Worm (Caenorhabditis elegans): ENCODE data around the gene str-124.

DNA sequence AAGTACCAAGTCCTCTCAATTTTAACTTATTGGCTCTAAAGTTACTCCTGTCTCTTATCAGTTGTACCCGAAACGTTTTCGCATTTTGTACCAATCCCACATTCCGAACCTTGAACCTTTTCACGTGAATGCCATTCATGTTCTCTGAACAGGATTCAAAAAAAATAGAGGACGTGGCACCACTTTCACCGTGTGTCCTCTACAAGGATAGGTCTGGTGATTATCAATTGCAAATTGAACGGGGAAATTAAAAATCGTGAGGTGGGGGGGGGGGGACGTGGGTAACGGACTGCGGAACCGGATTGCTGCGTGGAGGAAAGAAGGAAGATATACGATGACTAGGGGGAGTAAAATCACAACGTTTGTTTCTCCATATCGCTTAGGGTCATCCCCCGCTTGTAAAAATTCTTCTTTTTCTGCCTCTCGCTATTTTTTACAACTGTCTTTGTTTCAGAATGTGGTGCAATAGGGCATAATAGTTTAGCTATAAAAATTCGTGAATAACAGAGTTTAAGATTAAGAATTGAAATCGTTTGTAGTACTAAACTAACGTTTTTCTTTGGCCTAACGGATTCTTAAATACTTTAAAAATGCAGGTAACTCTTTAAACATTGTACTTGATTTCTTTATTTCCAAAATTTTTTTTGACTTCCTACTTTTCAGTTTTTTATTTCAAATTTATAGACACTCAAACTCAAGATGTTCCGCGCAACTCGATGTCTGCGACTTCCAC lies 5.8 kb upstream of the str-124 start, which contains the start of gene alh-13:
- TF ChIP-seq flt-1 (GFP tag; IDR thresholded peaks at IDR 0.05) = no peak
- no peak for TF ChIP-seq ref-1 (GFP tag; conservative IDR thresholded peaks at IDR 0.05)

Data from whole organism, midembryonic.